Worm (Caenorhabditis elegans): ENCODE measurements around the gene fbxa-11.

DNA sequence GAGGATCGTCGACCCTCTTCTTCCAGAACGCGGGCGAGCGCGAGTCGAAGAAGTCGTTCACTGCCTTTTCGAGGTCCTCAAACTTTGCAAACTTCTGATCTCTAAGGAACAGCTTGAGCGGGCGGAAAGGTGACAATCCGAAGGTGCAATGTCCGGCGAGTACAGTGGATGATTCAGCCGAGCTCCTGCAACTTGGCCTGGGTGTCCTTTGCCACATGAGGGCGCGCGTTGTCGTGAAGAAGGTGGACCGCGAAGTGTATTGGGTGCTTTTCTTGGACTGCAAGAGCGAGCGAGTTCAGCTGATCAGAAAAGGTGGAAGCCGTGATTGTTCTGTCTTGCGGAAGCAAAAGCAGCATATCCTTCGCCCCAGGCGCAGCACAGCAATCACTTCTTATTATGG lies 8.7 kb upstream of the fbxa-11 start:
- TF ChIP-seq klf-2 (GFP tag; conservative IDR thresholded peaks at IDR 0.05) (no peak), flt-1 (GFP tag; IDR thresholded peaks at IDR 0.05) (no peak), tab-1 (GFP tag; IDR thresholded peaks at IDR 0.05) (no peak), T22C8.4 (GFP tag; IDR thresholded peaks at IDR 0.05) (no peak)

Data from whole organism, midembryonic.